Fruit fly (Drosophila melanogaster): Measurements from ENCODE around the gene orion.

The orion gene

DNA sequence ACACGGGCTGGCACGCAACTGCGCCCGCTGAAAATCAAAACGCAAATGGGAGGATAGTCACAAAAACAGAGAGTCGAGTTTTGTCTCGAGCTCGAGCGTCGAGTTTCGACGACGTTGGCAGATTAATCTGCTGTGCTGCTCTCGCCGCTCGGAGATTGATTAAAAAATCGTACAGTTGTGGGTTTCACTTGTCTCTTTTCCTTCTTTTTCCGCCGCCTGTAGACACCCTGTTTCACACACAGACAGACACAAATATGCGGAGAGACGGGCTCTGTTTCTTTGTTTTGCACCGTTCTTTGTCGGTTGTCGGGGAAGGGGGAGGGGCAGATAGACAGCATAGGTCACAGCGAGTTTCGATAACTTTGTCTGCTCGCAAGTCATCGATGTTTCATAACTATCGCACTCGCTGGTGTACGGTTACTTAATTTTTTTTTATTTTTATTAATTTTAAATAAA, at the start of gene orion:
Gene orion (minus strand): TSS at position 51 of the 456 bp plus-strand sequence.
- TF ChIP-seq insv (optimal IDR thresholded peaks at IDR 0.05) (no peak), psq (optimal IDR thresholded peaks at IDR 0.05) (no peak), ttk (optimal IDR thresholded peaks at IDR 0.05) (no peak), h (optimal IDR thresholded peaks at IDR 0.05) (no peak), Myc (optimal IDR thresholded peaks at IDR 0.05) (no peak), Sin3A (optimal IDR thresholded peaks at IDR 0.05) (no peak)

DNA sequence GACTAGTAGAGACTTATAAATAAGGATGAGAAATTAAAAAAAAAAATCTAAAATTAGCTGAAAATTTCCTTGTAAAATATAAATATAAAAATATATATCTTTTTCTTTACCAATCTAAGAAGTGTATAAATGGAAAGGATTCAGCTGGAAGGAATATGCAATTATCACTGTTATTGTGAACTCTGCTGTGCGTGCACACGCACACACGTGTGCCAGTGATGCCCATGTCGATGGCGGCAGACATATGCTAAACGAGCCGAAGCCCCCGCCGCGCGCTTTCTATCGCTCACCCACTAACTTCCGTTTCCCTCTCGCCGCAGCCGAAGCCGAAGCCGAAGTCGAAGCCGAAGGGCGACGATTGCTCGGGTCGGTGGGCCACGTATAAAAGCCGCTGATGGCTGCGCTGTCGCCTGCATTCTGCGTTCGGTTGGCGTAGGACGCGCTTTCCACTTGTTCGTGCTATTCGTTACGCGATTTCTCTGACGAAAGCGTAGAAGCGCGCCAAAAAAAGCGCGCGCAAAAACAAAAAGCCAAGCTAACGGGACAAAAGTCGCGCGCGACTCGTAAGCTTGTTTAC, 48.6 kb upstream of the orion start, which contains the start of gene Tbh:
Gene Tbh (plus strand): TSS at position 527 of the 577 bp plus-strand sequence.
- TF ChIP-seq Sin3A (optimal IDR thresholded peaks at IDR 0.05) (no peak), h (optimal IDR thresholded peaks at IDR 0.05) (no peak)

DNA sequence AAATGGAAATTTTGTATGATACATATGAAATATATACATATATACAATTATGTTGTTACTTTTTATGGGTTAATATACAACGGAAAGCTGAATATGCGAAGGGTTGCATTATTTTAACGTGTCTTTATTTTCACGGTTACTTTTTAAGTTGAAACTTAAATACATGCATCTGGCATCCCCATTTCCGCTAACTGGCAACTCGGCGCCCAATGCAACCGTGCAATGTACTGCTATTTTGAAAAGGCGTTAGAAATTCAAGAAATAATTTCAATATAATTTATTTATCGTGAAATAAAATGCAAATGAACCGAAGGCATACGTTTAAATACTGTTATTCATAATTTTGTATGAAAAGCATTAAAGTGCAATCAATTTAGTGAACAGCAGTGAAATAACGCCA, 39.8 kb upstream of the orion start:
- no peak for TF ChIP-seq ttk (optimal IDR thresholded peaks at IDR 0.05)
- TF ChIP-seq Myc (optimal IDR thresholded peaks at IDR 0.05), result no peak
- no peak for TF ChIP-seq psq (optimal IDR thresholded peaks at IDR 0.05)
- TF ChIP-seq h (optimal IDR thresholded peaks at IDR 0.05), result no peak
- no peak for TF ChIP-seq insv (optimal IDR thresholded peaks at IDR 0.05)
- TF ChIP-seq Sin3A (optimal IDR thresholded peaks at IDR 0.05), result no peak

DNA sequence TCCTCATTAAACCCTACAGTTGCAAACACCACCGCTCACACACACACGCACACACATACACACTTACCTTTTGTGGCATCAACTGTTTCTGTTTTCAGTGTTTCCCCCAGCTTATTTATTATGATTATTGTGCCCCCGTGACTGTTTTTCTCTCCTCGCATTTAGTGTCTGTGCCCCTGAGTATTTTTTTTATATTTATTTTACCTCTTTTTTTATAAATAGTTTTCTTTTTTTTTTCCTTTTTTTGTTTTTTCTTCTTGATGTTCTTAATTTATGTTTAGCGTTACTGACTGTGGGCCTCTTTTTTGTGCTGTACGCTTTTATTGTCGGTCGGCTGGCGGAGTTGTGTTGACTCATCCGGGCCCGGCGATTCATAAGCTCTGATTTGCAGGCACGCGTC, 34.1 kb upstream of the orion start:
- TF ChIP-seq h (optimal IDR thresholded peaks at IDR 0.05), result no peak
- TF ChIP-seq insv (optimal IDR thresholded peaks at IDR 0.05), result no peak
- no peak for TF ChIP-seq ttk (optimal IDR thresholded peaks at IDR 0.05)
- no peak for TF ChIP-seq Sin3A (optimal IDR thresholded peaks at IDR 0.05)
- no peak for TF ChIP-seq psq (optimal IDR thresholded peaks at IDR 0.05)
- TF ChIP-seq Myc (optimal IDR thresholded peaks at IDR 0.05), result no peak

DNA sequence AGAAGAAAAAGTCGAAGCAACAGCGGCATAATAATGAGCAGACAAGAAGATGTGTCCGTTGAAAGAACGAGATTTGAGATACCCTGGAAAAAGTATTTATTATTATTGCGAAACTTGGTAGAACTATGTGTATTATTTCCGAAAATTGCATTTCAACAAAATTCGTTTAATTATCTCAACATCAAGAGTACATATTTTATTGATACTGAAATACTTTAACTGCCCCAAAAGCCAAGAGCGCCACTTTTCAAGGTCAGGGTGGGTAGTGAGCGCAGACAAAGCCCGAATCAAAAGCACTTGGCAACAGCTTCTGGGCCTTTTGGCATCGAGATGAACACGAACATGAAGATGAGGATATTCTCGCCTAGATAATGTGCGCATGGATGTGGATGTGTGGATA, 32.5 kb upstream of the orion start:
- no peak for TF ChIP-seq insv (optimal IDR thresholded peaks at IDR 0.05)
- TF ChIP-seq ttk (optimal IDR thresholded peaks at IDR 0.05), result no peak
- TF ChIP-seq h (optimal IDR thresholded peaks at IDR 0.05), result no peak
- TF ChIP-seq Myc (optimal IDR thresholded peaks at IDR 0.05), result no peak
- no peak for TF ChIP-seq Sin3A (optimal IDR thresholded peaks at IDR 0.05)
- TF ChIP-seq psq (optimal IDR thresholded peaks at IDR 0.05), result no peak

DNA sequence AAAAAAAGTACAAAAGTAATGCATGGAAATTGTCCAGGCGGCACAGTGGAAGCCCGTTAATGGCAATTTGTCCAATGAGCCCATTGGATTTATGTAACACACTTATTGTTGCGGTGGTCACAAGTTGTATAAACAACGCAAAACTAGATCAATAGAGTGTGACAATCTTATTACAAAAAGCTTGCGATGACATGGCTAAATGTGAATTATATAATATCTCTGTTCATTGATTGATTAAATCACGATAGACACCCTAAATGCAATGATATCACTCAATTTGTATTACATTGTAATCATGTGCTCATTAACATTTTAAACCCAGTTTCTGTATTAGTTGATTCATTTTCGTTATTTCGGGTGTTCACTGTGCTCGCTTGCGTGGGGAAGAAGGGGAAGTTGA, 31.3 kb upstream of the orion start:
- no peak for TF ChIP-seq insv (optimal IDR thresholded peaks at IDR 0.05)
- TF ChIP-seq Sin3A (optimal IDR thresholded peaks at IDR 0.05), result no peak
- no peak for TF ChIP-seq h (optimal IDR thresholded peaks at IDR 0.05)
- no peak for TF ChIP-seq psq (optimal IDR thresholded peaks at IDR 0.05)
- TF ChIP-seq ttk (optimal IDR thresholded peaks at IDR 0.05), result no peak

DNA sequence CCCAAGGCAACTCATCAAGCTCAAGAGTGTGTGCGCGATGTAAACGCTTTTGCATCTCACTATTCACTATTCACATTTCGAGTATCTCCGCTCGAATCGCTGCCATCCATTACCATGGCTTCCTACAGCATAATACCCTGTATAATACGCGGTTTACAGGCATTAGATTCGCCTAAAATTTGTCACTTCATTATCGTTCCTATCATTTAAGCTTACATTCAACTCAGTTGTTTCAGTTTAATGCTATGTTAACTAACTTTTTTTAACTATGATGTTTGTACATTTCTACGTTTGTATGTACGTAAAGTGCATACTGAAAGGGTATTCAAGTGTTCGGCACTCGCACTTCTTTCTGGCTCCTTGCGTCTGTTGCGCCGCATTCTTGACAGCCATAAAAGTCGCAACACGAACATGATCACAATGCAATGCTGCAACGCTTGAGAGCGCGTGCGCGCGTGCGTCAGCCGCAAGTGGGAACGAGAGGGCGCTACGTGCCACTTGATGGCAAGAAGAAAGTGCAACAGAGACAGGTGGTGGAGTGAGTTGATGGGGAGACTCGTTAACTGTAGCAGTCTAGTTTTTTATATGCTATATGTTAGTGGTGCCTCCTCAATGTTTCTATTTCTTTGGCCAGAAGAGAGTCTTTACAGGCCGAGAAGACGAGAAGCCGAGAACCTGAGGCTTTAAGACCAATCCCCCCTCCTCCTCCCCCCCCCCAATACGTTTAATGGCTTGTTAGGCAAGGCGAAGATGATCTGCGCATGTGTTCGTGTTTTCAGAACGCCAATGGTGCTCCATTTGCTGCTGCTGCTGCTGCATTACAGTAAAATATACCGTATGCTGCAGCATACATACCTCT, 30.5 kb upstream of the orion start:
- TF ChIP-seq h (optimal IDR thresholded peaks at IDR 0.05) (no peak), psq (optimal IDR thresholded peaks at IDR 0.05) (no peak), ttk (optimal IDR thresholded peaks at IDR 0.05) (no peak), Myc (optimal IDR thresholded peaks at IDR 0.05) (no peak), insv (optimal IDR thresholded peaks at IDR 0.05) (no peak), Sin3A (optimal IDR thresholded peaks at IDR 0.05) (no peak)

DNA sequence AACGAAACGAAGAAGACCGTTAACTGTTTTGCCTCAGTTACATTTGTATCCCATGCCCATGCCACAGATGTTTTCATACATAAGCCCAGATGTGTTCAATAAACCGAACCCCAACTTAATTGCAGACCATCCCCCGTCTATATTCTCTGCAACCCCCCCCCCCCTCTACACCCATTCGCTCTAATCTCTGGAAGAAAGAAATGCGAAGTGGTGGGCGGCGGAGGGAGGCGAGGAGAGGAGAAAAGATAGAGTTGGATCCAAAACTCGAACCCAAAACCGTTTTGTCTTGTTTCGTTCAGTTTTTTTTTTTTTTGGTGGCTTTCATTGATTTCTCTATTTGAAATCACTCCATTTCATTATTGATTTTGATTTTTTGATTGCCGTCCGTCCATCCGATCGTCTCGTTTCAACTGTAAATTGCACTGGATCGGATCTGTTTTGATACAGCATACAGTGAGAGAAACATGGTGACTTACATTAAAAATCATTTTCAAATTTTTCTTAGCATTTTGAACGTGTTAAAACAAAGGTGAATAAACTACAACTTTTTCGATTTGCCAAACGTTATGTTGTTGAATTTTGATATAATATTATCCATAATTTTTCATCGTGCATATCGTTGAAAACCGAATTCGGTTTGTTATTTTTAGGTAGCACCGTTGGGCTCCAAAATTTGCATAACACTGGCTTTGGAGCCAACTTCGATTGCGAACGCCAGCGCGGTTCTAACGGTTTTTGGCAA, 29.0 kb upstream of the orion start:
- TF ChIP-seq h (optimal IDR thresholded peaks at IDR 0.05) (no peak), Sin3A (optimal IDR thresholded peaks at IDR 0.05) (no peak), ttk (optimal IDR thresholded peaks at IDR 0.05) (no peak), insv (optimal IDR thresholded peaks at IDR 0.05) (no peak), psq (optimal IDR thresholded peaks at IDR 0.05) (no peak)

DNA sequence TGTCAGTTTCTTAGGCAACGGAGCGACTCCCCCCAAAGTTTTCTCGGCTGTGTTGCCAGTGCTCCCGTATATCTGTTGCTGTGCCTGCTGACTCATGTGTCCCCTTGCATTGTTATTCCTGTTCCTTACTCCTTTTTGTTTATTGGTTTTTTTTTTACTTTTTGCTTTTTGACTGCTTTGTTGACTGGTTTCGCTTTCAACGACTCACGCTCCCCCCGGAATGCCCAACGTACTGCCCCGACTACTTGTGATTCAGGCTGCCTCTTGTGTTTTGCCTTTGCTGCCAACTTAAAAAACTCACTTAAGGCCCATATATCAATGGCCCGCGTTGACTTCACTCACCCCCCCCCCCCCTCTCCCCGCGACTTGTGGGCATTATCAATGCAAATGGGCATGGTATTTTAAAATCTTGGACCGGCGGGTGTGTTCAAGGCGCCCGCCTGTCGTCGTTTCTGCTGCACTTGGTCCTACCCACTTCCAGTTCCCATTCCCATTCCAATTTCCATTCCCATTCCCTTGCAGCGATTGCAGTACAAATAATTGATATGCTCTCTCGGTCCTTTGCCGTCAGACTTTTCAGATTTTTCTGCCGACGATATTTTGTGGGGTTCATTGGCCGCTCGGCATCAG, 26.7 kb upstream of the orion start:
- no peak for TF ChIP-seq ttk (optimal IDR thresholded peaks at IDR 0.05)
- no peak for TF ChIP-seq h (optimal IDR thresholded peaks at IDR 0.05)
- TF ChIP-seq Sin3A (optimal IDR thresholded peaks at IDR 0.05), result no peak
- TF ChIP-seq insv (optimal IDR thresholded peaks at IDR 0.05), result no peak
- no peak for TF ChIP-seq Myc (optimal IDR thresholded peaks at IDR 0.05)
- no peak for TF ChIP-seq psq (optimal IDR thresholded peaks at IDR 0.05)

DNA sequence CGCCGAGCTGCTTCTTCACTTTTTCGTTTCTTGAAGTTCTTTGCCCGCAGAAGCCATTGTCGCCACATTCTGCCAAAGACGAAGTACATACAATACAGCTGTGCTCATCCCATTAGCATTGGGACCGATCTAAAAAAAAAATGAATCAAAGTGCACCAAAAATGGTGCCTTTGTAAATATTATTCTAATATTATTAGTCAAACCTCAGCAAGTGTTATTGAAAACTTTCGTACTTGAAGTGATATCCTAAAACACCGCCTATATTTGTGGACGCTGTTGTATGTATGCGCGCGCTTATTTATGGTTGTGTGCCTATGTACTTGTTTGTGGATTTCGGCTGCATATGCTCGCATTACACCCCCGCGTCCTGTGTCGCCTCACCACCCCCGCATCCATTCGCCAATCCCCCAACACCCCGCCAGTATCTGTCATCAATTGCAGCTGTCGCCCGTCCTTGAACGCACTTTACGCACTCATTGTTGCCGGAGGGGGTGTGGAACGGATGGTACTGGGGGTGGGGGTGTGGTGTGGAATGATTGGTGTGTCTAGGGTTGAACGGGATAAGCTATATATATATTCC, 25.7 kb upstream of the orion start:
- TF ChIP-seq h (optimal IDR thresholded peaks at IDR 0.05) (no peak), insv (optimal IDR thresholded peaks at IDR 0.05) (no peak), ttk (optimal IDR thresholded peaks at IDR 0.05) (no peak), Sin3A (optimal IDR thresholded peaks at IDR 0.05) (no peak), psq (optimal IDR thresholded peaks at IDR 0.05) (no peak), Myc (optimal IDR thresholded peaks at IDR 0.05) (no peak)

DNA sequence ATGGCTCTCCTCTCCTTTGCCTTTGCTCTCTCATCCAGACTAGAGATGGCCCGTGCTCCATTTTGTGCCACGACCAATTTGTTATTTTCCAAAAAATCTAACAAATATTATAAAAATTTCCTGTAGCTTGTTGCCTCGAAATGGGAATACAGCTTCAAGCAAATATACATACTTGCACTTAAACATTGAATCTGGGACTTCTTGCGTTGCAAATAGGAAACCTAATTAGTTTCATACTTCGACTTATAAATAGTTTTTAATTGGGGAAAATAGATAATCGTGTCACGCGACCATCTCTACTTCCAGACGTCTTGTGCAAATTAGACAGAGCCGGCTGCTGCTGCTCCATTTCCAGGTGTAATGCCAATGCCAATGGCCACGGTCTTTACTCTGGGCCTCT, 23.7 kb upstream of the orion start:
- no peak for TF ChIP-seq ttk (optimal IDR thresholded peaks at IDR 0.05)
- no peak for TF ChIP-seq Sin3A (optimal IDR thresholded peaks at IDR 0.05)
- no peak for TF ChIP-seq Myc (optimal IDR thresholded peaks at IDR 0.05)
- TF ChIP-seq insv (optimal IDR thresholded peaks at IDR 0.05), result no peak
- no peak for TF ChIP-seq h (optimal IDR thresholded peaks at IDR 0.05)
- no peak for TF ChIP-seq psq (optimal IDR thresholded peaks at IDR 0.05)
